1 fruit fly cellular context compared by ENCODE assay signal in the genomic region with DNA sequence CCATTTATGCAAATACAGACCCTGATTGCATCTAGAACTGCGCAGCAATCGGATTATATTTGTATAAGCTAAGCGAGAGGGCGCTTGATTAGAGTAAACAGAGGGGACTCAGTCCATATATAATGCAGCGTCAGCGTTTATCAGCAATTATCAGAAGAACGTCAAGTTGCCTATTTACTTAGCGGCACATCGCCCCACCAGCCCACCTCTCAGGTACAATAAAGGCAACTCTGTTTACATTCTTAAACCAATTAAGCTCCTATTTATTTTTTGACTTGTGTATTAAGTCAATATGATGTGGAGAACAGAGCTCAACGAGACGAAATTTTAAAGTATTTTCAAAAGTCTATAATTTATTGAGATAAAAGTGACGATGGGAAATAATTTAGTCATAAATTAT.
A peak's percentile ranks its signal among the peaks of the same experiment; 100 is the strongest.
TF ChIP-seq lines count a peak whose summit lies in the region.

No protein-coding gene starts in this region.

TF ChIP-seq in whole organism, embryonic, 481 proteins besides CTCF, POLR2A, EP300 and RAD21 (continued from another document):
- TF ChIP-seq toy (GFP tag; IDR thresholded peaks at IDR 0.05; lab: Robert Waterston, UW) = peak; percentile 62; the same call in 1 of the 2 replicates
- TF ChIP-seq Hmx (GFP tag; optimal IDR thresholded peaks at IDR 0.05; lab: Kevin White, UChicago) = no peak
- TF ChIP-seq slp2 (GFP tag; optimal IDR thresholded peaks at IDR 0.05; lab: Kevin White, UChicago) = no peak
- peak; percentile 85 for TF ChIP-seq salm (tag; optimal IDR thresholded peaks at IDR 0.05; lab: Kevin White, UChicago)
- TF ChIP-seq bcd (GFP tag; optimal IDR thresholded peaks at IDR 0.05; lab: Kevin White, UChicago) = peak; percentile 90
- no peak for TF ChIP-seq Ets97D (GFP tag; optimal IDR thresholded peaks at IDR 0.05; lab: Kevin White, UChicago)
- peak; percentile 42 for TF ChIP-seq CG9797 (GFP tag; optimal IDR thresholded peaks at IDR 0.05; lab: Kevin White, UChicago)
- TF ChIP-seq zfh2 (GFP tag; optimal IDR thresholded peaks at IDR 0.05; lab: Kevin White, UChicago) = no peak
- no peak for TF ChIP-seq Lpt (GFP tag; optimal IDR thresholded peaks at IDR 0.05; lab: Kevin White, UChicago)
- TF ChIP-seq Med (GFP tag; lab: Kevin White, UChicago) = peak; percentile 50
- TF ChIP-seq Ravus (GFP tag; IDR thresholded peaks at IDR 0.05; lab: Robert Waterston, UW) = no peak
- peak; percentile 32 for TF ChIP-seq CHES-1-like (GFP tag; optimal IDR thresholded peaks at IDR 0.05; lab: Kevin White, UChicago)
- TF ChIP-seq fru (optimal IDR thresholded peaks at IDR 0.05; lab: Kevin White, UChicago) = no peak
- peak; percentile 92 for TF ChIP-seq BtbVII (GFP tag; optimal IDR thresholded peaks at IDR 0.05; lab: Kevin White, UChicago)
- TF ChIP-seq Fer1 (GFP tag; optimal IDR thresholded peaks at IDR 0.05; lab: Kevin White, UChicago) = peak; percentile 90
- no peak for TF ChIP-seq Trl (optimal IDR thresholded peaks at IDR 0.05; lab: Kevin White, UChicago)
- peak; percentile 82 for TF ChIP-seq Trl (GFP tag; optimal IDR thresholded peaks at IDR 0.05; lab: Kevin White, UChicago)
- no peak for TF ChIP-seq mld (GFP tag; IDR thresholded peaks at IDR 0.05; lab: Robert Waterston, UW; ENCODE audit: partially characterized antibody)
- no peak for TF ChIP-seq knrl (GFP tag; IDR thresholded peaks at IDR 0.05; lab: Robert Waterston, UW; ENCODE audit: partially characterized antibody)
- TF ChIP-seq grau (tag; optimal IDR thresholded peaks at IDR 0.05; lab: Kevin White, UChicago) = no peak
- TF ChIP-seq CG3995 (GFP tag; optimal IDR thresholded peaks at IDR 0.05; lab: Kevin White, UChicago) = no peak
- peak; percentile 92 for TF ChIP-seq CG6254 (GFP tag; optimal IDR thresholded peaks at IDR 0.05; lab: Kevin White, UChicago)
- peak; percentile 71; the same call in 1 of the 3 replicates for TF ChIP-seq CG11093 (GFP tag; IDR thresholded peaks at IDR 0.05; lab: Robert Waterston, UW)
- TF ChIP-seq D19A (tag; optimal IDR thresholded peaks at IDR 0.05; lab: Kevin White, UChicago) = peak; percentile 80
- TF ChIP-seq CG12155 (GFP tag; optimal IDR thresholded peaks at IDR 0.05; lab: Kevin White, UChicago) = no peak
- no peak for TF ChIP-seq slbo (GFP tag; IDR thresholded peaks at IDR 0.05; lab: Robert Waterston, UW)
- TF ChIP-seq CG1602 (GFP tag; optimal IDR thresholded peaks at IDR 0.05; lab: Kevin White, UChicago) = peak; percentile 6
- 0 out of 2 replicates have a peak, but pooled peaks have one; percentile 23 for TF ChIP-seq klu (GFP tag; IDR thresholded peaks at IDR 0.05; lab: Robert Waterston, UW)
- TF ChIP-seq CG11695 (GFP tag; IDR thresholded peaks at IDR 0.05; lab: Robert Waterston, UW) = peak; percentile 85
- TF ChIP-seq CG17359 (tag; optimal IDR thresholded peaks at IDR 0.05; lab: Kevin White, UChicago) = peak; percentile 93
- no peak for TF ChIP-seq CG12769 (tag; optimal IDR thresholded peaks at IDR 0.05; lab: Kevin White, UChicago)
- peak; percentile 80 for TF ChIP-seq Nf-YA (GFP tag; IDR thresholded peaks at IDR 0.05; lab: Robert Waterston, UW)
- TF ChIP-seq Hr78 (GFP tag; optimal IDR thresholded peaks at IDR 0.05; lab: Kevin White, UChicago) = peak in 1 of 2 experiments; percentile 5
- no peak for TF ChIP-seq Doc2 (GFP tag; IDR thresholded peaks at IDR 0.05; lab: Robert Waterston, UW)
- TF ChIP-seq row (GFP tag; IDR thresholded peaks at IDR 0.05; lab: Robert Waterston, UW) = no peak
- no peak for TF ChIP-seq amos (GFP tag; IDR thresholded peaks at IDR 0.05; lab: Robert Waterston, UW; ENCODE audit: partially characterized antibody)
- TF ChIP-seq CG34224 (GFP tag; IDR thresholded peaks at IDR 0.05; lab: Robert Waterston, UW; ENCODE audit: partially characterized antibody) = no peak
- peak; percentile 52; the same call in 1 of the 2 replicates for TF ChIP-seq peb (GFP tag; IDR thresholded peaks at IDR 0.05; lab: Robert Waterston, UW)
- TF ChIP-seq CG10147 (GFP tag; optimal IDR thresholded peaks at IDR 0.05; lab: Kevin White, UChicago) = peak; percentile 76
- peak; percentile 89 for TF ChIP-seq grn (GFP tag; optimal IDR thresholded peaks at IDR 0.05; lab: Kevin White, UChicago)
- no peak for TF ChIP-seq sc (optimal IDR thresholded peaks at IDR 0.05; lab: Kevin White, UChicago)
- TF ChIP-seq sc (GFP tag; optimal IDR thresholded peaks at IDR 0.05; lab: Kevin White, UChicago) = peak; percentile 80
- no peak for TF ChIP-seq pan (optimal IDR thresholded peaks at IDR 0.05; lab: Kevin White, UChicago)
- TF ChIP-seq pan (GFP tag; optimal IDR thresholded peaks at IDR 0.05 in 1 of 2, IDR thresholded peaks at IDR 0.05 in 1 of 2) = peak in 1 of 2 experiments; percentile 68
- TF ChIP-seq Hmr (GFP tag; optimal IDR thresholded peaks at IDR 0.05; lab: Kevin White, UChicago) = peak; percentile 90
- no peak for TF ChIP-seq Optix (GFP tag; IDR thresholded peaks at IDR 0.05; lab: Robert Waterston, UW)
- TF ChIP-seq lilli (GFP tag; optimal IDR thresholded peaks at IDR 0.05; lab: Kevin White, UChicago) = no peak
- no peak for TF ChIP-seq CG3838 (GFP tag; optimal IDR thresholded peaks at IDR 0.05; lab: Kevin White, UChicago)
- TF ChIP-seq CG7963 (GFP tag; IDR thresholded peaks at IDR 0.05; lab: Robert Waterston, UW; ENCODE audit: partially characterized antibody) = no peak
- TF ChIP-seq CG12942 (GFP tag; optimal IDR thresholded peaks at IDR 0.05; lab: Kevin White, UChicago) = no peak
- no peak for TF ChIP-seq sd (tag; optimal IDR thresholded peaks at IDR 0.05; lab: Kevin White, UChicago)
- TF ChIP-seq tx (GFP tag; optimal IDR thresholded peaks at IDR 0.05; lab: Kevin White, UChicago) = no peak
- no peak; the same call in 1 of the 2 replicates for TF ChIP-seq Ada2b (GFP tag; IDR thresholded peaks at IDR 0.05; lab: Robert Waterston, UW)
- no peak for TF ChIP-seq CG3847 (GFP tag; IDR thresholded peaks at IDR 0.05; lab: Robert Waterston, UW)
- TF ChIP-seq ttk (GFP tag; IDR thresholded peaks at IDR 0.05; lab: Robert Waterston, UW) = no peak
- no peak for TF ChIP-seq Hr39 (optimal IDR thresholded peaks at IDR 0.05; lab: Kevin White, UChicago)
- TF ChIP-seq H2.0 (GFP tag; IDR thresholded peaks at IDR 0.05; lab: Robert Waterston, UW) = no peak; the same call in 1 of the 2 replicates
- peak; percentile 29 for TF ChIP-seq ind (GFP tag; optimal IDR thresholded peaks at IDR 0.05; lab: Kevin White, UChicago)
- no peak for TF ChIP-seq bab2 (GFP tag; optimal IDR thresholded peaks at IDR 0.05; lab: Kevin White, UChicago)
- no peak for TF ChIP-seq oc (tag; optimal IDR thresholded peaks at IDR 0.05; lab: Kevin White, UChicago)
- no peak for TF ChIP-seq CG17912 (GFP tag; optimal IDR thresholded peaks at IDR 0.05; lab: Kevin White, UChicago)
- peak; percentile 89 for TF ChIP-seq Kr (GFP tag; optimal IDR thresholded peaks at IDR 0.05; lab: Kevin White, UChicago)
- TF ChIP-seq Rfx (GFP tag; IDR thresholded peaks at IDR 0.05; lab: Robert Waterston, UW) = peak; percentile 66; the same call in 1 of the 2 replicates
- TF ChIP-seq NFAT (GFP tag; IDR thresholded peaks at IDR 0.05; lab: Robert Waterston, UW) = 0 out of 2 replicates have a peak, but pooled peaks have one; percentile 12
- TF ChIP-seq MESR4 (GFP tag; optimal IDR thresholded peaks at IDR 0.05; lab: Kevin White, UChicago) = no peak
- TF ChIP-seq ken (GFP tag; IDR thresholded peaks at IDR 0.05; lab: Robert Waterston, UW) = 0 out of 3 replicates have a peak, but pooled peaks have one; percentile 10
- peak; percentile 94 for TF ChIP-seq CG1233 (GFP tag; optimal IDR thresholded peaks at IDR 0.05; lab: Kevin White, UChicago)
- TF ChIP-seq Atf6 (GFP tag; IDR thresholded peaks at IDR 0.05; lab: Robert Waterston, UW) = no peak
- TF ChIP-seq ftz-f1 (GFP tag; optimal IDR thresholded peaks at IDR 0.05; lab: Kevin White, UChicago) = no peak
- TF ChIP-seq CG13123 (GFP tag; optimal IDR thresholded peaks at IDR 0.05; lab: Kevin White, UChicago) = no peak
- no peak for TF ChIP-seq Scr (GFP tag; IDR thresholded peaks at IDR 0.05; lab: Robert Waterston, UW; ENCODE audit: partially characterized antibody)
- no peak for TF ChIP-seq lov (optimal IDR thresholded peaks at IDR 0.05; lab: Kevin White, UChicago)
- TF ChIP-seq lov (GFP tag; IDR thresholded peaks at IDR 0.05; lab: Robert Waterston, UW) = peak; percentile 85
- peak; percentile 14 for TF ChIP-seq CG15479 (GFP tag; optimal IDR thresholded peaks at IDR 0.05; lab: Kevin White, UChicago)
- peak; percentile 68 for TF ChIP-seq CG6689 (GFP tag; IDR thresholded peaks at IDR 0.05; lab: Robert Waterston, UW)
- no peak for TF ChIP-seq ap (GFP tag; IDR thresholded peaks at IDR 0.05; lab: Robert Waterston, UW)
- TF ChIP-seq CG1529 (GFP tag; optimal IDR thresholded peaks at IDR 0.05; lab: Kevin White, UChicago) = peak; percentile 63
- TF ChIP-seq Mes4 (GFP tag; optimal IDR thresholded peaks at IDR 0.05; lab: Kevin White, UChicago) = no peak
- TF ChIP-seq otp (GFP tag; IDR thresholded peaks at IDR 0.05; lab: Robert Waterston, UW) = peak; percentile 63; the same call in 1 of the 3 replicates
- TF ChIP-seq CG2875 (GFP tag; optimal IDR thresholded peaks at IDR 0.05; lab: Kevin White, UChicago) = peak; percentile 91
- TF ChIP-seq Nf-YC (tag; optimal IDR thresholded peaks at IDR 0.05; lab: Kevin White, UChicago) = peak; percentile 55
- TF ChIP-seq Max (GFP tag; optimal IDR thresholded peaks at IDR 0.05; lab: Kevin White, UChicago) = peak; percentile 89
- TF ChIP-seq CG8944 (GFP tag; optimal IDR thresholded peaks at IDR 0.05; lab: Kevin White, UChicago) = no peak
- TF ChIP-seq sens (GFP tag; lab: Kevin White, UChicago) = peak; percentile 94
- no peak for TF ChIP-seq hth (optimal IDR thresholded peaks at IDR 0.05; lab: Kevin White, UChicago)
- TF ChIP-seq CG10209 (GFP tag; optimal IDR thresholded peaks at IDR 0.05; lab: Kevin White, UChicago) = peak; percentile 40
- no peak for TF ChIP-seq psq (GFP tag; optimal IDR thresholded peaks at IDR 0.05; lab: Kevin White, UChicago)
- TF ChIP-seq CG7928 (GFP tag; optimal IDR thresholded peaks at IDR 0.05; lab: Kevin White, UChicago) = peak; percentile 50
- TF ChIP-seq CG18619 (GFP tag; optimal IDR thresholded peaks at IDR 0.05; lab: Kevin White, UChicago) = peak; percentile 2
- TF ChIP-seq stc (GFP tag; IDR thresholded peaks at IDR 0.05; lab: Robert Waterston, UW) = peak; percentile 66
- peak; percentile 60 for TF ChIP-seq CG10274 (GFP tag; optimal IDR thresholded peaks at IDR 0.05; lab: Kevin White, UChicago)
- TF ChIP-seq PHDP (tag; optimal IDR thresholded peaks at IDR 0.05; lab: Kevin White, UChicago) = peak; percentile 68
- no peak for TF ChIP-seq CkIIα-i1 (GFP tag; IDR thresholded peaks at IDR 0.05; lab: Robert Waterston, UW)
- TF ChIP-seq CG18764 (GFP tag; optimal IDR thresholded peaks at IDR 0.05; lab: Kevin White, UChicago) = peak; percentile 92
- TF ChIP-seq CG5953 (GFP tag; IDR thresholded peaks at IDR 0.05; lab: Robert Waterston, UW) = peak; percentile 44; the same call in 1 of the 2 replicates
- TF ChIP-seq cad (GFP tag; optimal IDR thresholded peaks at IDR 0.05; lab: Kevin White, UChicago) = no peak
- peak; percentile 6 for TF ChIP-seq vfl (GFP tag; optimal IDR thresholded peaks at IDR 0.05; lab: Kevin White, UChicago)
- TF ChIP-seq nom (GFP tag; optimal IDR thresholded peaks at IDR 0.05; lab: Kevin White, UChicago) = peak; percentile 92
- TF ChIP-seq Xbp1 (GFP tag; optimal IDR thresholded peaks at IDR 0.05; lab: Kevin White, UChicago) = no peak
- peak; percentile 65 for TF ChIP-seq CG17802 (tag; optimal IDR thresholded peaks at IDR 0.05; lab: Kevin White, UChicago)
- TF ChIP-seq tna (GFP tag; IDR thresholded peaks at IDR 0.05; lab: Robert Waterston, UW; ENCODE audit: partially characterized antibody) = no peak
- TF ChIP-seq Atf3 (GFP tag; optimal IDR thresholded peaks at IDR 0.05; lab: Kevin White, UChicago) = no peak
- TF ChIP-seq Fer3 (tag; optimal IDR thresholded peaks at IDR 0.05; lab: Kevin White, UChicago) = peak; percentile 75
- no peak for TF ChIP-seq Gsc (GFP tag; IDR thresholded peaks at IDR 0.05; lab: Robert Waterston, UW)
- peak; percentile 63; the same call in 2 of the 3 replicates for TF ChIP-seq z (GFP tag; IDR thresholded peaks at IDR 0.05; lab: Robert Waterston, UW)
- no peak for TF ChIP-seq Stat92E (GFP tag; optimal IDR thresholded peaks at IDR 0.05; lab: Kevin White, UChicago)
- TF ChIP-seq CG18476 (GFP tag; optimal IDR thresholded peaks at IDR 0.05; lab: Kevin White, UChicago) = peak; percentile 87
- peak; percentile 67 for TF ChIP-seq cwo (GFP tag; optimal IDR thresholded peaks at IDR 0.05; lab: Kevin White, UChicago)
- TF ChIP-seq CG2120 (GFP tag; optimal IDR thresholded peaks at IDR 0.05; lab: Kevin White, UChicago) = peak; percentile 19
- TF ChIP-seq CG18599 (GFP tag; optimal IDR thresholded peaks at IDR 0.05; lab: Kevin White, UChicago) = peak; percentile 92
- peak; percentile 73 for TF ChIP-seq Antp (GFP tag; optimal IDR thresholded peaks at IDR 0.05; lab: Kevin White, UChicago)
- TF ChIP-seq wor (GFP tag; IDR thresholded peaks at IDR 0.05; lab: Robert Waterston, UW) = no peak
- no peak for TF ChIP-seq yki (optimal IDR thresholded peaks at IDR 0.05; lab: Kevin White, UChicago)
- TF ChIP-seq CG12219 (GFP tag; optimal IDR thresholded peaks at IDR 0.05; lab: Kevin White, UChicago) = no peak
- peak; percentile 78 for TF ChIP-seq CG11696 (GFP tag; IDR thresholded peaks at IDR 0.05; lab: Robert Waterston, UW)
- peak; percentile 71 for TF ChIP-seq btn (GFP tag; optimal IDR thresholded peaks at IDR 0.05; lab: Kevin White, UChicago)
- peak; percentile 47; the same call in 2 of the 3 replicates for TF ChIP-seq tgo (GFP tag; IDR thresholded peaks at IDR 0.05; lab: Robert Waterston, UW)
- no peak for TF ChIP-seq Doc3 (GFP tag; IDR thresholded peaks at IDR 0.05; lab: Robert Waterston, UW; ENCODE audit: partially characterized antibody)
- TF ChIP-seq mirr (GFP tag; optimal IDR thresholded peaks at IDR 0.05; lab: Kevin White, UChicago) = peak; percentile 59
- TF ChIP-seq Adf1 (GFP tag; IDR thresholded peaks at IDR 0.05; lab: Robert Waterston, UW) = no peak
- TF ChIP-seq CG12299 (tag; optimal IDR thresholded peaks at IDR 0.05; lab: Kevin White, UChicago) = peak; percentile 67
- peak; percentile 84 for TF ChIP-seq gcm (GFP tag; optimal IDR thresholded peaks at IDR 0.05; lab: Kevin White, UChicago)
- TF ChIP-seq Opbp (GFP tag; IDR thresholded peaks at IDR 0.05; lab: Robert Waterston, UW; ENCODE audit: partially characterized antibody) = no peak
- TF ChIP-seq CG17385 (GFP tag; optimal IDR thresholded peaks at IDR 0.05; lab: Kevin White, UChicago) = no peak
TF ChIP-seq in whole organism, embryonic: peak in this region for 256.
